Fruit fly (Drosophila melanogaster) whole organism: ENCODE measurements around the gene CG15498.

ENCODE experiments used
- pan ChIP-seq: fragments of >200 bp; optimal IDR thresholded peaks from 2 replicates; lab custom pipeline; 2017
- usp ChIP-seq: fragments of >200 bp; optimal IDR thresholded peaks from 2 replicates; lab custom pipeline; 2017; ENCODE audit warnings: missing biosample characterization, missing genetic modification characterization, mixed read lengths

dm6 chr3R:21597877-21598276 lies 28.9 kb upstream of the CG15498 start:
- TF ChIP-seq usp (GFP tag; lab: Kevin White, UChicago) = no peak
- TF ChIP-seq pan (lab: Kevin White, UChicago) = no peak
